Worm (Caenorhabditis elegans) whole organism, L3 larva: Measurements from ENCODE around the gene C36C5.15.

Source experiments
- R02D3.7 ChIP-seq: fragments of 150-350 bp; optimal IDR thresholded peaks from 2 replicates; lab custom pipeline; 2014; ENCODE audit warnings: missing biosample characterization, missing genetic modification characterization
- nfya-1 ChIP-seq: sonication (generic microtip); optimal IDR thresholded peaks from 2 replicates; lab custom pipeline; 2017; ENCODE audit warnings: missing genetic modification characterization, mild to moderate bottlenecking, missing compliant biosample characterization, antibody characterized with exemption, moderate library complexity; ENCODE audit not compliant: insufficient read depth
- nhr-12 ChIP-seq: fragments of 150-350 bp; optimal IDR thresholded peaks from 2 replicates; lab custom pipeline; 2014; ENCODE audit warnings: missing biosample characterization, missing genetic modification characterization

DNA sequence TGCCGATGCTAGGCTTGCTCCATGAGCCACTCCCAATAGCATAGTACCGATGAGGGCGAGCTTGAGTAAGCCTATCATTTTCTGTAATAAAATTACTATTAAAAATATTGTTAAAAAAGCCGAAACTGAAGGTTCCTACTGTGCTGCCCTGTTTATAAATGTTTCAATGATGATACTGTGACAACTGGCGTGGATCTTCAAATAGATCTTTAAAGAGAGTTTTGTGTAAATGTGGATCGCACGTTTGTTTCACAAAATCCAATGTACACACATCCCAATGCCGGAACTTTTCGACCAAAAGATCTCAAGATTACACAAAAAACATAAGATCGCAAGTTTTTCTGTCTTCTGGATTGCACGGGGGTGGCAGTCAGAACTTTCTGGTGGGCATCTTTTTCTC is 3.1 kb downstream of the C36C5.15 start, which contains the start of gene C36C5.14:
- TF ChIP-seq R02D3.7 (tag; lab: Kevin White, UChicago) (no peak), nfya-1 (tag; lab: Kevin White, UChicago) (no peak), nhr-12 (no peak)
